Fruit fly (Drosophila melanogaster) whole organism, embryonic: Measurements from ENCODE around the gene CG44158.

Experiments used
- Atf6 ChIP-seq: fragments of 200-800 bp; sonication (Bioruptor generic); IDR thresholded peaks from 2 replicates; pipeline ENCODE4 v1.3.6; 2022; ENCODE audit warnings: missing biosample characterization, missing genetic modification characterization
- B-H2 ChIP-seq: fragments of 200-800 bp; sonication (Bioruptor generic); optimal IDR thresholded peaks from 2 replicates; lab custom pipeline; 2018; ENCODE audit warnings: missing biosample characterization, mild to moderate bottlenecking, missing genetic modification characterization
- C15 ChIP-seq: fragments of 200-800 bp; sonication (Bioruptor generic); IDR thresholded peaks from 3 replicates; pipeline ENCODE4 v1.3.6; 2022; ENCODE audit warnings: missing biosample characterization, missing genetic modification characterization
- CG10274 ChIP-seq: fragments of 200-800 bp; sonication (Bioruptor generic); optimal IDR thresholded peaks from 3 replicates; lab custom pipeline; 2017; ENCODE audit warnings: missing biosample characterization, mild to moderate bottlenecking, missing genetic modification characterization
- CG10366 ChIP-seq: fragments of 200-800 bp; sonication (Bioruptor generic); IDR thresholded peaks from 2 replicates; pipeline ENCODE4 v1.3.6; 2022; ENCODE audit warnings: missing biosample characterization, missing genetic modification characterization
- CG11247 ChIP-seq: fragments of 200-800 bp; sonication (Bioruptor generic); IDR thresholded peaks from 2 replicates; pipeline ENCODE4 v1.3.6; 2022; ENCODE audit warnings: missing biosample characterization, missing genetic modification characterization
- CG11695 ChIP-seq: fragments of 200-800 bp; sonication (Bioruptor generic); IDR thresholded peaks from 3 replicates; pipeline ENCODE4 v1.3.6; 2022; ENCODE audit warnings: missing biosample characterization, missing genetic modification characterization
- CG12299 ChIP-seq: fragments of 200-800 bp; sonication (Bioruptor generic); optimal IDR thresholded peaks from 2 replicates; lab custom pipeline; 2018; ENCODE audit warnings: missing biosample characterization, mild to moderate bottlenecking, missing genetic modification characterization
- CG14050 ChIP-seq: fragments of 200-800 bp; sonication (Bioruptor generic); IDR thresholded peaks from 3 replicates; pipeline ENCODE4 v1.3.6; 2022; ENCODE audit warnings: missing biosample characterization, missing genetic modification characterization
- CG17385 ChIP-seq: fragments of 200-800 bp; sonication (Bioruptor generic); optimal IDR thresholded peaks from 3 replicates; lab custom pipeline; 2018; ENCODE audit warnings: missing biosample characterization, mild to moderate bottlenecking, missing genetic modification characterization
- CG17802 ChIP-seq: fragments of 200-800 bp; sonication (Bioruptor generic); optimal IDR thresholded peaks from 2 replicates; lab custom pipeline; 2018; ENCODE audit warnings: missing biosample characterization, mild to moderate bottlenecking, missing genetic modification characterization, moderate library complexity
- CG2116 ChIP-seq: fragments of 200-800 bp; sonication (Bioruptor generic); optimal IDR thresholded peaks from 3 replicates; lab custom pipeline; 2018; ENCODE audit warnings: missing biosample characterization, mild to moderate bottlenecking, missing genetic modification characterization
- CG2120 ChIP-seq: fragments of 200-800 bp; sonication (Bioruptor generic); optimal IDR thresholded peaks from 3 replicates; lab custom pipeline; 2016; ENCODE audit warnings: missing biosample characterization, missing genetic modification characterization
- CG31388 ChIP-seq: fragments of 200-800 bp; sonication (Bioruptor generic); optimal IDR thresholded peaks from 2 replicates; lab custom pipeline; 2016; ENCODE audit warnings: missing biosample characterization, missing genetic modification characterization
- CG3838 ChIP-seq: fragments of 200-800 bp; sonication (Bioruptor generic); optimal IDR thresholded peaks from 3 replicates; lab custom pipeline; 2016; ENCODE audit warnings: missing biosample characterization, missing genetic modification characterization
- CG4328 ChIP-seq: fragments of 200-800 bp; sonication (Bioruptor generic); optimal IDR thresholded peaks from 3 replicates; lab custom pipeline; 2017; ENCODE audit warnings: missing biosample characterization, missing genetic modification reagents, missing genetic modification characterization
- CG5953 ChIP-seq: fragments of 200-800 bp; sonication (Bioruptor generic); IDR thresholded peaks from 2 replicates; pipeline ENCODE4 v1.3.6; 2022; ENCODE audit warnings: missing biosample characterization, missing genetic modification characterization
- CG7556 ChIP-seq: fragments of 200-800 bp; sonication (Bioruptor generic); optimal IDR thresholded peaks from 2 replicates; lab custom pipeline; 2017; ENCODE audit warnings: missing biosample characterization, mild to moderate bottlenecking, missing genetic modification characterization
- CoRest ChIP-seq: fragments of 200-800 bp; sonication (Bioruptor generic); optimal IDR thresholded peaks from 3 replicates; lab custom pipeline; 2018; ENCODE audit warnings: missing biosample characterization, mild to moderate bottlenecking, missing genetic modification characterization, moderate library complexity
- D19B ChIP-seq: fragments of 200-800 bp; sonication (Bioruptor generic); optimal IDR thresholded peaks from 2 replicates; lab custom pipeline; 2017; ENCODE audit warnings: missing biosample characterization, mild to moderate bottlenecking, missing genetic modification characterization
- Dbx ChIP-seq: fragments of 200-800 bp; sonication (Bioruptor generic); IDR thresholded peaks from 3 replicates; pipeline ENCODE4 v1.3.6; 2022; ENCODE audit warnings: missing biosample characterization, missing genetic modification characterization
- Dll ChIP-seq: fragments of 200-800 bp; sonication (Bioruptor generic); IDR thresholded peaks from 4 replicates; pipeline ENCODE4 v1.3.6; 2022; ENCODE audit warnings: missing biosample characterization, missing genetic modification characterization; ENCODE audit not compliant: partially characterized antibody
- Dref ChIP-seq: fragments of 200-800 bp; sonication (Bioruptor generic); IDR thresholded peaks from 2 replicates; pipeline ENCODE4 v1.3.6; 2022; ENCODE audit warnings: missing biosample characterization, missing genetic modification characterization
- E2f1 ChIP-seq: fragments of 200-800 bp; sonication (Bioruptor generic); IDR thresholded peaks from 2 replicates; pipeline ENCODE4 v1.3.6; 2022; ENCODE audit warnings: missing biosample characterization, missing genetic modification characterization
- Fer3 ChIP-seq: fragments of 200-800 bp; sonication (Bioruptor generic); optimal IDR thresholded peaks from 2 replicates; lab custom pipeline; 2018; ENCODE audit warnings: missing biosample characterization, mild to moderate bottlenecking, missing genetic modification characterization, moderate library complexity
- H15 ChIP-seq: fragments of 200-800 bp; sonication (Bioruptor generic); IDR thresholded peaks from 3 replicates; pipeline ENCODE4 v1.3.6; 2022; ENCODE audit warnings: missing biosample characterization, missing genetic modification characterization
- HHEX ChIP-seq: fragments of 200-800 bp; sonication (Bioruptor generic); optimal IDR thresholded peaks from 3 replicates; lab custom pipeline; 2017; ENCODE audit warnings: missing biosample characterization, mild to moderate bottlenecking, missing genetic modification characterization, missing genetic modification reagents
- HLH3B ChIP-seq: fragments of 200-800 bp; sonication (Bioruptor generic); IDR thresholded peaks from 2 replicates; pipeline ENCODE4 v1.3.6; 2022; ENCODE audit warnings: missing biosample characterization, missing genetic modification characterization
- Taf1 ChIP-seq: fragments of 200-800 bp; sonication (Bioruptor generic); IDR thresholded peaks from 2 replicates; pipeline ENCODE4 v1.3.6; 2022; ENCODE audit warnings: missing biosample characterization, missing genetic modification characterization
- ash1 ChIP-seq: fragments of 200-800 bp; sonication (Bioruptor generic); optimal IDR thresholded peaks from 2 replicates; lab custom pipeline; 2018; ENCODE audit warnings: missing biosample characterization, mild to moderate bottlenecking, missing genetic modification characterization
- br ChIP-seq: fragments of >200 bp; optimal IDR thresholded peaks from 2 replicates; lab custom pipeline; 2017
- btn ChIP-seq: fragments of 200-800 bp; sonication (Bioruptor generic); optimal IDR thresholded peaks from 2 replicates; lab custom pipeline; 2016; ENCODE audit warnings: missing biosample characterization, missing genetic modification characterization
- corto ChIP-seq: fragments of 200-800 bp; sonication (Bioruptor generic); optimal IDR thresholded peaks from 2 replicates; lab custom pipeline; 2016; ENCODE audit warnings: missing biosample characterization, mild to moderate bottlenecking, missing genetic modification characterization, moderate library complexity
- dan ChIP-seq: fragments of 200-800 bp; sonication (Bioruptor generic); IDR thresholded peaks from 2 replicates; pipeline ENCODE4 v1.3.6; 2022; ENCODE audit warnings: missing biosample characterization, missing genetic modification characterization
- gsb ChIP-seq: fragments of 200-800 bp; sonication (Bioruptor generic); IDR thresholded peaks from 2 replicates; pipeline ENCODE4 v1.3.6; 2022; ENCODE audit warnings: missing biosample characterization, missing genetic modification characterization
- h ChIP-seq: fragments of >200 bp; optimal IDR thresholded peaks from 2 replicates; lab custom pipeline; 2017
- kni ChIP-seq: fragments of 200-800 bp; sonication (Bioruptor generic); optimal IDR thresholded peaks from 3 replicates; lab custom pipeline; 2017; ENCODE audit warnings: mild to moderate bottlenecking, missing biosample characterization, missing genetic modification reagents, missing genetic modification characterization
- nau ChIP-seq: fragments of 200-800 bp; sonication (Bioruptor generic); optimal IDR thresholded peaks from 3 replicates; lab custom pipeline; 2017; ENCODE audit warnings: missing biosample characterization, mild to moderate bottlenecking, missing genetic modification characterization, missing genetic modification reagents
- pita ChIP-seq: fragments of 200-800 bp; sonication (Bioruptor generic); optimal IDR thresholded peaks from 2 replicates; lab custom pipeline; 2017; ENCODE audit warnings: missing biosample characterization, mild to moderate bottlenecking, missing genetic modification characterization
- pum ChIP-seq: fragments of 200-800 bp; sonication (Bioruptor generic); optimal IDR thresholded peaks from 2 replicates; lab custom pipeline; 2016; ENCODE audit warnings: missing biosample characterization, missing genetic modification characterization
- pzg ChIP-seq: fragments of 200-800 bp; sonication (Bioruptor generic); optimal IDR thresholded peaks from 3 replicates; lab custom pipeline; 2018; ENCODE audit warnings: missing biosample characterization, mild to moderate bottlenecking, missing genetic modification characterization, moderate library complexity
- ranshi ChIP-seq: fragments of 200-800 bp; sonication (Bioruptor generic); IDR thresholded peaks from 2 replicates; pipeline ENCODE4 v1.3.6; 2022; ENCODE audit warnings: missing biosample characterization, missing genetic modification characterization
- repo ChIP-seq: fragments of 200-800 bp; sonication (Bioruptor generic); optimal IDR thresholded peaks from 2 replicates; lab custom pipeline; 2016; ENCODE audit warnings: missing biosample characterization, missing genetic modification characterization
- scrt ChIP-seq: fragments of 200-800 bp; sonication (Bioruptor generic); optimal IDR thresholded peaks from 2 replicates; lab custom pipeline; 2018; ENCODE audit warnings: missing biosample characterization, mild to moderate bottlenecking, missing genetic modification characterization, moderate library complexity
- sd ChIP-seq: fragments of 200-800 bp; sonication (Bioruptor generic); optimal IDR thresholded peaks from 3 replicates; lab custom pipeline; 2018; ENCODE audit warnings: missing biosample characterization, mild to moderate bottlenecking, missing genetic modification characterization, moderate library complexity
- slbo ChIP-seq: fragments of 200-800 bp; sonication (Bioruptor generic); IDR thresholded peaks from 2 replicates; pipeline ENCODE4 v1.3.6; 2022; ENCODE audit warnings: missing biosample characterization, missing genetic modification characterization
- stc ChIP-seq: fragments of 200-800 bp; sonication (Bioruptor generic); IDR thresholded peaks from 2 replicates; pipeline ENCODE4 v1.3.6; 2022; ENCODE audit warnings: missing biosample characterization, missing genetic modification characterization
- tap ChIP-seq: fragments of 200-800 bp; optimal IDR thresholded peaks from 3 replicates; lab custom pipeline; 2019; ENCODE audit warnings: missing biosample characterization, mild to moderate bottlenecking, missing genetic modification characterization, moderate library complexity
- tup ChIP-seq: fragments of 200-800 bp; sonication (Bioruptor generic); optimal IDR thresholded peaks from 2 replicates; lab custom pipeline; 2016; ENCODE audit warnings: missing biosample characterization, mild to moderate bottlenecking, missing genetic modification characterization, moderate library complexity
- vfl ChIP-seq: fragments of 200-800 bp; sonication (Bioruptor generic); optimal IDR thresholded peaks from 2 replicates; lab custom pipeline; 2016; ENCODE audit warnings: missing biosample characterization, missing genetic modification characterization
- zfh1 ChIP-seq: fragments of 200-800 bp; sonication (Bioruptor generic); IDR thresholded peaks from 3 replicates; pipeline ENCODE4 v1.3.6; 2022; ENCODE audit warnings: missing biosample characterization, missing genetic modification characterization

The CG44158 gene

dm6 chr3R:18196991-18197801 lies 11.4 kb upstream of the CG44158 start (continued):
- TF ChIP-seq H15 (no peak), zfh1 (GFP tag; lab: Robert Waterston, UW) (no peak), dan (GFP tag; lab: Robert Waterston, UW) (no peak), CG11695 (GFP tag; lab: Robert Waterston, UW) (no peak), kni (GFP tag; lab: Kevin White, UChicago) (peak; percentile 55), btn (GFP tag; lab: Kevin White, UChicago) (no peak), corto (GFP tag; lab: Kevin White, UChicago) (peak; percentile 8), CG31388 (GFP tag; lab: Kevin White, UChicago) (no peak), CG5953 (GFP tag; lab: Robert Waterston, UW) (no peak), CG4328 (GFP tag; lab: Kevin White, UChicago) (peak; percentile 37), scrt (GFP tag; lab: Kevin White, UChicago) (no peak), Atf6 (GFP tag; lab: Robert Waterston, UW) (no peak), D19B (peak; percentile 37), pita (GFP tag; lab: Kevin White, UChicago) (no peak), tap (tag; lab: Kevin White, UChicago) (no peak), CG17385 (GFP tag; lab: Kevin White, UChicago) (peak; percentile 99), h (lab: Kevin White, UChicago) (no peak), Dref (GFP tag; lab: Robert Waterston, UW) (no peak), stc (GFP tag; lab: Robert Waterston, UW) (no peak), CG17802 (tag; lab: Kevin White, UChicago) (no peak), CG11247 (GFP tag; lab: Robert Waterston, UW) (no peak), Taf1 (GFP tag; lab: Robert Waterston, UW) (no peak), CG7556 (GFP tag; lab: Kevin White, UChicago) (peak; percentile 84), CG3838 (no peak), pzg (GFP tag; lab: Kevin White, UChicago) (peak; percentile 3), HLH3B (GFP tag; lab: Robert Waterston, UW) (no peak), sd (tag; lab: Kevin White, UChicago) (peak; percentile 81), CG2120 (GFP tag; lab: Kevin White, UChicago) (peak; percentile 61), gsb (GFP tag; lab: Robert Waterston, UW) (no peak), CoRest (peak; percentile 86), CG12299 (tag; lab: Kevin White, UChicago) (no peak), Dll (GFP tag; lab: Robert Waterston, UW) (no peak), tup (GFP tag; lab: Kevin White, UChicago) (no peak), CG14050 (GFP tag; lab: Robert Waterston, UW) (no peak), vfl (GFP tag; lab: Kevin White, UChicago) (no peak), Dbx (no peak), pum (peak; percentile 41), CG10366 (GFP tag; lab: Robert Waterston, UW) (no peak), C15 (GFP tag; lab: Robert Waterston, UW) (no peak), ranshi (GFP tag; lab: Robert Waterston, UW) (no peak), CG2116 (peak; percentile 28), HHEX (GFP tag; lab: Kevin White, UChicago) (peak; percentile 50), ash1 (no peak), nau (GFP tag; lab: Kevin White, UChicago) (no peak), Fer3 (tag; lab: Kevin White, UChicago) (peak; percentile 35), repo (GFP tag; lab: Kevin White, UChicago) (no peak), CG10274 (GFP tag; lab: Kevin White, UChicago) (peak; percentile 57), B-H2 (peak; percentile 7), E2f1 (no peak), slbo (GFP tag; lab: Robert Waterston, UW) (no peak), br (lab: Kevin White, UChicago) (no peak)
